Fruit fly (Drosophila melanogaster) whole organism, prepupa: ENCODE results near the gene sqz.

Experiments used
- CG11294 ChIP-seq: fragments of 200-800 bp; sonication (Bioruptor generic); IDR thresholded peaks from 2 replicates; pipeline ENCODE4 v1.3.6; 2022; ENCODE audit warnings: missing biosample characterization, missing genetic modification characterization
- CG16779 ChIP-seq: fragments of 200-800 bp; sonication (Bioruptor generic); optimal IDR thresholded peaks from 3 replicates; lab custom pipeline; 2017; ENCODE audit warnings: missing biosample characterization, mild to moderate bottlenecking, missing genetic modification characterization
- CG3032 ChIP-seq: fragments of 200-800 bp; optimal IDR thresholded peaks from 2 replicates; lab custom pipeline; 2019; ENCODE audit warnings: missing biosample characterization, mild to moderate bottlenecking, missing genetic modification characterization, moderate library complexity
- CG32006 ChIP-seq: fragments of 200-800 bp; sonication (Bioruptor generic); optimal IDR thresholded peaks from 3 replicates; lab custom pipeline; 2017; ENCODE audit warnings: missing biosample characterization, mild to moderate bottlenecking, missing genetic modification characterization
- CG3919 ChIP-seq: fragments of 200-800 bp; sonication (Bioruptor generic); optimal IDR thresholded peaks from 3 replicates; lab custom pipeline; 2016; ENCODE audit warnings: missing biosample characterization, missing genetic modification characterization
- CG4318 ChIP-seq: fragments of 200-800 bp; sonication (Bioruptor generic); optimal IDR thresholded peaks from 3 replicates; lab custom pipeline; 2017; ENCODE audit warnings: missing biosample characterization, mild to moderate bottlenecking, missing genetic modification characterization
- CG6276 ChIP-seq: fragments of 200-800 bp; sonication (Bioruptor generic); optimal IDR thresholded peaks from 2 replicates; lab custom pipeline; 2017; ENCODE audit warnings: missing biosample characterization, mild to moderate bottlenecking, missing genetic modification characterization
- fd85E ChIP-seq: fragments of 200-800 bp; sonication (Bioruptor generic); optimal IDR thresholded peaks from 3 replicates; lab custom pipeline; 2016; ENCODE audit warnings: missing biosample characterization, missing genetic modification characterization

DNA sequence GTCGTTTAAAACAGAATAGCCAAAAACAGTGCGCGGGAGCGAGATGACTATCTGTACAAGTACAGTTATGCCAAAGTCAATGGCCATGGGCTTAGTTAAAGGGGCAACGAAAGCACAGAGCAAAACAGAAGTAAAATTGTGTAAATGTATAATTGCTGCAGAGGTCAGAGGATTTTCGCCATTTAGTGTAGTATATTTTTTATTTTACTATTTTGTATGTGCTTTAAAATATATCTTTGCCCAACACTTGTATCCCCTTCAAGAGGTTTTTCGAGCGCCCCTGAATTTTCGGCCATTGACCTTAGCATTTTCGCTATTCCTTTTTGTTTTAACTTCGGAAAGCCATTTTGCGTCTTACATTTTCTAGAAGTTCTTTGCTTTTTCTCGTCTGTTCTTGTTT is 6.0 kb upstream of the sqz start:
- TF ChIP-seq CG3032 (tag; lab: Kevin White, UChicago) (no peak), CG4318 (GFP tag; lab: Kevin White, UChicago) (no peak), CG3919 (GFP tag; lab: Kevin White, UChicago) (no peak), CG6276 (GFP tag; lab: Kevin White, UChicago) (no peak), CG16779 (tag; lab: Kevin White, UChicago) (no peak), CG11294 (GFP tag; lab: Robert Waterston, UW) (no peak), fd85E (GFP tag; lab: Kevin White, UChicago) (no peak), CG32006 (GFP tag; lab: Kevin White, UChicago) (no peak)
